Fruit fly (Drosophila melanogaster) whole organism, adult: Measurements from ENCODE around the gene abd-A.

Experiments
- Clk ChIP-seq: fragments of 200-800 bp; sonication (Bioruptor generic); optimal IDR thresholded peaks from 2 replicates; lab custom pipeline; 2017; ENCODE audit warnings: missing biosample characterization, missing genetic modification characterization
- Hr96 ChIP-seq: fragments of 200-800 bp; sonication (Bioruptor generic); optimal IDR thresholded peaks from 2 replicates; lab custom pipeline; 2016; ENCODE audit warnings: missing biosample characterization, missing genetic modification characterization
- cic ChIP-seq: fragments of 200-800 bp; sonication (Bioruptor generic); optimal IDR thresholded peaks from 2 replicates; lab custom pipeline; 2017; ENCODE audit warnings: missing biosample characterization, mild to moderate bottlenecking, missing genetic modification characterization, moderate library complexity
- cnc ChIP-seq, 2 experiments: fragments of >200 bp; optimal IDR thresholded peaks; 2 replicates each; lab custom pipeline; 2017
- ovo ChIP-seq: fragments of 200-800 bp; sonication (Bioruptor generic); optimal IDR thresholded peaks from 2 replicates; lab custom pipeline; 2016; ENCODE audit warnings: missing biosample characterization, missing genetic modification characterization
- tj ChIP-seq: fragments of 200-800 bp; sonication (Bioruptor generic); optimal IDR thresholded peaks from 3 replicates; lab custom pipeline; 2017; ENCODE audit warnings: missing biosample characterization, mild to moderate bottlenecking, missing genetic modification characterization, moderate library complexity

DNA sequence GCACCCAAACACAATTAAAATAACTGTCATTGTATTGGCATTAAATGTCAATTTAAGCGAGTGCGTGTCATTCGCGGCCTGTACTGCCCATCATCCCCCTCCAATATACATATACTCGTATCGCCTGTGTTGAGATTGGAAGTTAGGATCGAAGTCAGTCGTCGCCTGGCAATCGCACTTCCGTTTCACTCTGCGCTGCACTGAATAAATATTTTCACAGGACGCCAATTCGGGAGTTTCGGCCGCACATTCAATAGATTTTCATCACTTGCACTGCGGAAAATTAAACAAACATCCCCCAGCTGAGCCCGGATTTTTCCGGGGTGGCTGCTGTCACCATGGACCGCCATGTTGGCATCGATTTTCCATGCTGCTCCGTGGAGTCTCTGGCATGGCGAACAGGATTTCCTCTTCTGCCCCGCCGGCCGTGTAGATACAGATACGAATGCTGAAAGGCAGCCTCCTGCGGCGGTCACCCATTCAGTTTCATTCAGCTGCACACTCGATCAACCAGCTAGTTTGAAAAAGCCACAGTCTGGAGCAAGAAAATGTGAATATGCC is 46.6 kb downstream of the abd-A start:
- no peak for TF ChIP-seq Hr96 (GFP tag; lab: Kevin White, UChicago)
- no peak for TF ChIP-seq Clk
- TF ChIP-seq cic (GFP tag; lab: Kevin White, UChicago), result no peak
- TF ChIP-seq cnc (optimal IDR thresholded peaks at IDR 0.05; lab: Kevin White, UChicago), result no peak
- no peak for TF ChIP-seq tj (GFP tag; lab: Kevin White, UChicago)
- TF ChIP-seq ovo, result no peak
